Fruit fly (Drosophila melanogaster) whole organism, embryonic: ENCODE measurements around the gene CG34008.

Experiments used
- CG16813 ChIP-seq: fragments of 200-800 bp; sonication (Bioruptor generic); IDR thresholded peaks from 3 replicates; pipeline ENCODE4 v1.3.6; 2022; ENCODE audit warnings: missing biosample characterization, missing genetic modification characterization; ENCODE audit not compliant: partially characterized antibody
- pros ChIP-seq: fragments of 200-800 bp; sonication (Bioruptor generic); optimal IDR thresholded peaks from 3 replicates; lab custom pipeline; 2019; ENCODE audit warnings: missing biosample characterization, mild to moderate bottlenecking, missing genetic modification characterization, moderate library complexity

DNA sequence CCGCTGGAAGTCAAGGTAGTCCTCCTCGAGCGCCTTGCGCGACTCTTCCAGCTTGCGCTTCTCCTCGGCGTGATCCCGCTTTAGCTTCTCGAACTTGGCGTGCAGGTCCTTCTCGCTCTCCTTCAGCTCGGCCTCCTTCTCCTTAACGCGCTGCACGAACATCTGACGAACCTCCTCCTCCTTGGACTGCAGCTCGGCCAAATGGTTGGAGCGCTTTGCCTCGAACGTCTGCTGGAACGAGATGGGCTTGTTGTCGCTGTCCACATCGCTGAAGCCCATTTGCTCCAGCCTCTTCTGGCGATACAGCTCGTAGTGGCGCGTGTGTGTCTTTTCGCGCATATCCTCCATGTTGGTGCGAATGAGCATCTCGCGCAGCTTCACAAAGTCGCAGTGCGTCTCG is 5.1 kb upstream of the CG34008 start:
- TF ChIP-seq CG16813 (GFP tag; lab: Robert Waterston, UW) (no peak), pros (no peak)
